Fruit fly (Drosophila melanogaster): Measurements from ENCODE around the gene Cpr78Cc.

Cpr78Cc gene

DNA sequence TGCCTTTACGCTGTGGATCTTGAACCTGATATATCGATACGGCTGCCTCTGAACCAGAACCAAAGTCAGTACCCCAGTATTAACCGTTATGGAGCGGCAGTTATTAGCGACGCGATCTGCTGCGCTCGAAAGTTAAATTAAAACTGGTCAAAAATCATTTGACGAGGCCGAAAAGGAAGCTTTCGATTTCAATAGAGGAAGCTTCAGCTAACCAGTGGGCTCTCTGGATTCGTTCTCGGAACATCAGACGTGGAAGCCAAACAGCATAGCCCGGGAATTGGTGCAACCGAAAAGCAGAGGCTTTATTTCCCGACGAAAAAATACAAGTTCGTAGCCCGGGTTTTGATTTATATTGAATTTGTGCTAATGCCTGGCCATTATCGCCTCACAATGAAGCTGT, 7.7 kb upstream of the Cpr78Cc start, which contains the start of gene Cpr78Ca:
Gene Cpr78Ca (minus strand): TSS at position 101 of the 400 bp plus-strand sequence.
- TF ChIP-seq noc (tag; optimal IDR thresholded peaks at IDR 0.05), result no peak

DNA sequence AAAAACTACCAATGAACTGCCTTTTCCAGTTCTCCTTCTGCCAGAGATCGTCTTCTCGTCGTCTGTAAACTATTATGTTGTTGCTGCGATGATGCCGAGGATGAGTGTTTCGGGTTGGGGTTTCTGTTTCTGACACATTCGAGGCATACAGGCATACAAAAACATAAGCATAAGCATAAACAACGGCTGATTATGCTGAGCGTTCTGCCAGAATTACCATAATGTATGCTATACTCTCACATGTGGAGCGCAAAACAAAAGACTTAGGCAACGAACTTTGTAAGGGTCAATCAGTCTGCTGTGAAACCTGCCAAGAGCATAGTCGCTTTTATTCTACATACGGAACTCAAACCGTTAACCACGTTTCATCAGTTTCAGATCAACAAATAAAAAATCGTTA, 6.2 kb upstream of the Cpr78Cc start, which contains the start of gene Cpr78Cb:
Gene Cpr78Cb (plus strand): TSS at position 291 of the 400 bp plus-strand sequence.
- no peak for TF ChIP-seq noc (tag; optimal IDR thresholded peaks at IDR 0.05)

- TF ChIP-seq noc (tag; optimal IDR thresholded peaks at IDR 0.05), result no peak
Measured at dm6 chr3L:21297703-21298102, 2.7 kb upstream of the Cpr78Cc start, which contains the start of gene Edg78E. Edg78E (minus strand) TSS chr3L:21297803.

DNA sequence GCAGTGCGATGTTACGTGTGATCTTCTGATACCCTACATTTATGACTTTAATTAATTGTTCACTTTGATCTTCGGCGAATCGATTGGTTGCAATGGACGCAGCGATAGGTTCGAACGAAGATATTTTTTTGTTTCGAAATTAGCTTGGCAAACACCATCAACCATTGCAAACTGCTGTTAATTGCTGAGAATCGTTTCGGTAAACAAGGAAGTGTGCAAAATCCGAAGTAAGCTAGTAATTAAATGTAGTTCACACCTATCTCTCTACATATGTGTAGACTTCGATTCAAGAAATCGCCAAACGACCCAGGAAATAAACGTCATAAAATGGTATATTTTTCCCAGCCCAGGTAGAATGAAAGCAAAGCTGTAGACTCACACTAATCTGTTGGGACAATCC, 2.0 kb upstream of the Cpr78Cc start, which contains the start of gene CG43702:
Gene CG43702 (plus strand): TSS at position 301 of the 400 bp plus-strand sequence.
- no peak for TF ChIP-seq noc (tag; optimal IDR thresholded peaks at IDR 0.05)

- TF ChIP-seq noc (tag; optimal IDR thresholded peaks at IDR 0.05), result no peak
Measured at dm6 chr3L:21299203-21299602, 1.2 kb upstream of the Cpr78Cc start.

- TF ChIP-seq noc (tag; optimal IDR thresholded peaks at IDR 0.05), result no peak
Measured at dm6 chr3L:21301737-21302487, 1.5 kb downstream of the Cpr78Cc start.

- no peak for TF ChIP-seq noc (tag; optimal IDR thresholded peaks at IDR 0.05)
Measured at dm6 chr3L:21302493-21302892, 2.1 kb downstream of the Cpr78Cc start.

dm6 chr3L:21303659-21304058, 3.3 kb downstream of the Cpr78Cc start:
- no peak for TF ChIP-seq noc (tag; optimal IDR thresholded peaks at IDR 0.05)

dm6 chr3L:21304400-21304799, 4.0 kb downstream of the Cpr78Cc start, which contains the start of the genes CG11309 and CG7632:
CG11309 (minus strand) TSS chr3L:21304658.
CG7632 (plus strand) TSS chr3L:21304697.
- peak; percentile 100 for TF ChIP-seq noc (tag; optimal IDR thresholded peaks at IDR 0.05)

DNA sequence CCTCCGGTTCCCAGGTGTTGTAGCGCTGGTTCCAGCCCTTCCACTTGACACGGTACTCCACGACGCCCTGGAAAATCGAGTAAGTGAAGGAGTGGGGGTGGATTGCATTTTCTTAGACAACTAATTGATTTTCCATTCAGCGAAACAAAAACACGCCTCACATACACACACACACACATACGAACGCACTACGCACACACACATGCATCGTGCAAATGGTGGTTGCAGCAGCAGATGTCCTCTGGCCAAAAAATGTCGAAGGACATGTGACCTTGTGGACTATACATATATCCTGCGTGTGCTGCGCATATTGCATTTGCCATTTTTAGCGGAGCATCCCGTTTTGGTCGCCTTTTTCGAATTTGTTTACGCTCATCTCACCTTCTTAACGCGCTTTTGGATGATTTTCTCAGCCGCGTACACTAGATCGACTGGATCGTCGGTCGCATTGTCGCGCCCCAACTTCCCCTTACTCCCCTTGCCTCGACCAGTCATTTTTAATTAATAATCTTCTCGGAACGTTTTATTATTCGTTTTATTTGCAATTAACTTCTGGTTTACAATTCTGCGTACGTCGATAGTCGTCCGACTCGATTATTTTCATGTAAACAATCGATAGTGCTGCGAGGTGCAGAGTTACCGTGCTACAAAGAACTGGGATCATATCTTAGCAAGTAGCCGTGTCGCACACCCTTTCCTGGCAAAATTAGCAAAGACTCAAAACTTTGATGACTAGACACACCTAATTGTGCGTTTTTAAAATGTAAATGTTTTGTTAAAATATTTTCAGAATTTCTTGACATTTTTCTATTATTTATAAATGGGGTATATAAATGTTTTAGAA, 17.3 kb downstream of the Cpr78Cc start, which contains the start of gene Pc:
Gene Pc (minus strand): TSS at position 605 of the 844 bp plus-strand sequence.
- no peak for TF ChIP-seq noc (tag; optimal IDR thresholded peaks at IDR 0.05)

DNA sequence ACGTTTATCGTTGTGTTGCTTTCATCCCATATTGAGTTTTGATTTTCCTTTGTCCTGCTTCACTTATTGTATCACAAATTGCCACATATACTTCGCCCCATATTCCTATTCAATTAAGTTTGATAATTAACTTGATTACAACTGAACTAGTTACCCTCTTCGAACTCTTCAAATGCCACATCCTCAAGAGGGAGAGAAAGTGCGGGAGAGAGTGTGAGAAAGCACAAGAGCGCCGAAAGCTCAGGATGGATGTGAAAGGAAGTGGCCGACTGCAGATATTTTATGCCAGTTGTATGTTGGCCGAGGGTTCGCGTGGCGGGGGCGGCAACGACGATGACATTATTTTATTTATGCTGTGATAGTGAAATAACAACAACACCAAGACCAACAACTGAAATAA, 18.1 kb downstream of the Cpr78Cc start, which contains the start of gene Rab26:
Gene Rab26 (plus strand): TSS at position 301 of the 400 bp plus-strand sequence.
- no peak for TF ChIP-seq noc (tag; optimal IDR thresholded peaks at IDR 0.05)

DNA sequence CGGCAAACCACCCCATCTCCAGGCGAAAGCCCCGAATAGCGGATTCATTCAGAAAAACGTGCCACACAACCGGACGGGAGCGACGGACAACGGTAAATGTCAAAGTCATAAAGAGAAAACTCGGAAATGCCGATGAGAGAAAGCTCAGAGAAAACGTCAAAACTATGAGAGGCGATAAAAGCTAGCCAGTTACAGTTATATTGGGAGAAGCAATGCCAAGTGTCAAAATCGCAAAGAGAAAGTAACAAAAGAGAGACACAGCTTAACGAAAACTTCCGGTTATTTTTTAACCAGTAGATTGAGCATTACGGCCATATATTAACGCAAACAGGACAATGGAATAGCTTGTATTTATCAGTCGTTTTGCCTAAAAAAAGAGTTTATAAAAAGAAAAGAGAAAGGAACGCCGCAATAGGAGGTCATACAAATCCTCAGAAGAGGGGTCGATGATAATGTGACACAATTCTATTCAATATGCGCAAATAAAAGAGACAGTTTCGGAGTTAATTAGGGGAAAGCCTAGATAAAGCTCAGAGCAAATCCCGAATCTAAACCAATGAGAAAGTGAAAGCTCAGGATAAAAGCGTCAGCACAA, 19.0 kb downstream of the Cpr78Cc start:
- no peak for TF ChIP-seq noc (tag; optimal IDR thresholded peaks at IDR 0.05)

dm6 chr3L:21319957-21320356, 19.6 kb downstream of the Cpr78Cc start:
- TF ChIP-seq noc (tag; optimal IDR thresholded peaks at IDR 0.05), result no peak

- no peak for TF ChIP-seq noc (tag; optimal IDR thresholded peaks at IDR 0.05)
Measured at dm6 chr3L:21321807-21322503, 21.6 kb downstream of the Cpr78Cc start.

dm6 chr3L:21324724-21325123, 24.3 kb downstream of the Cpr78Cc start:
- no peak for TF ChIP-seq noc (tag; optimal IDR thresholded peaks at IDR 0.05)
